Worm (Caenorhabditis elegans) whole organism, late embryonic: ENCODE measurements around the gene tag-307.

Source experiments
- C08G9.2 ChIP-seq: sonication (generic microtip); optimal IDR thresholded peaks from 2 replicates; lab custom pipeline; 2016; ENCODE audit warnings: mild to moderate bottlenecking, missing genetic modification characterization, moderate library complexity, missing compliant biosample characterization
- C38D4.7 ChIP-seq: fragments of 200-800 bp; sonication (Bioruptor generic); optimal IDR thresholded peaks from 2 replicates; lab custom pipeline; 2018; ENCODE audit warnings: mild to moderate bottlenecking, missing genetic modification characterization, moderate library complexity, missing compliant biosample characterization
- K02D7.2 ChIP-seq: sonication (generic microtip); optimal IDR thresholded peaks from 2 replicates; lab custom pipeline; 2017; ENCODE audit warnings: mild to moderate bottlenecking, missing genetic modification characterization, missing compliant biosample characterization
- K09A11.1 ChIP-seq: sonication (generic microtip); optimal IDR thresholded peaks from 2 replicates; lab custom pipeline; 2017; ENCODE audit warnings: antibody characterized with exemption, mild to moderate bottlenecking, missing genetic modification characterization, missing compliant biosample characterization; ENCODE audit not compliant: insufficient read depth
- Y22D7AL.16 ChIP-seq: sonication (generic microtip); optimal IDR thresholded peaks from 2 replicates; lab custom pipeline; 2016; ENCODE audit warnings: missing genetic modification characterization, missing compliant biosample characterization
- ama-1 ChIP-seq: fragments of 150-350 bp; optimal IDR thresholded peaks from 2 replicates; lab custom pipeline; 2014
- ceh-14 ChIP-seq: sonication (generic microtip); optimal IDR thresholded peaks from 2 replicates; lab custom pipeline; 2016; ENCODE audit warnings: missing genotype, missing genetic modification characterization, missing compliant biosample characterization
- ceh-2 ChIP-seq: sonication (generic microtip); optimal IDR thresholded peaks from 2 replicates; lab custom pipeline; 2016; ENCODE audit warnings: missing genotype, missing genetic modification characterization, missing compliant biosample characterization
- ceh-24 ChIP-seq: sonication (generic microtip); optimal IDR thresholded peaks from 2 replicates; lab custom pipeline; 2016; ENCODE audit warnings: mild to moderate bottlenecking, missing genetic modification characterization, missing compliant biosample characterization
- ceh-31 ChIP-seq: sonication (generic microtip); optimal IDR thresholded peaks from 2 replicates; lab custom pipeline; 2016; ENCODE audit warnings: missing genetic modification characterization, missing compliant biosample characterization
- ceh-45 ChIP-seq: fragments of 200-800 bp; sonication (Bioruptor generic); IDR thresholded peaks from 2 replicates; pipeline ENCODE4 v1.3.6; 2022; ENCODE audit warnings: missing genetic modification reagents, missing genetic modification characterization, missing compliant biosample characterization
- ceh-48 ChIP-seq: sonication (generic microtip); optimal IDR thresholded peaks from 2 replicates; lab custom pipeline; 2016; ENCODE audit warnings: missing genetic modification characterization, inconsistent platforms, missing compliant biosample characterization
- ceh-6 ChIP-seq: fragments of 200-800 bp; sonication (Bioruptor generic); optimal IDR thresholded peaks from 2 replicates; lab custom pipeline; 2018; ENCODE audit warnings: mild to moderate bottlenecking, missing genetic modification characterization, missing compliant biosample characterization
- elt-2 ChIP-seq: sonication (generic microtip); optimal IDR thresholded peaks from 2 replicates; lab custom pipeline; 2016; ENCODE audit warnings: missing genetic modification reagents, missing genetic modification characterization, missing compliant biosample characterization
- eyg-1 ChIP-seq: sonication (generic microtip); optimal IDR thresholded peaks from 2 replicates; lab custom pipeline; 2016; ENCODE audit warnings: missing genotype, missing genetic modification characterization, missing compliant biosample characterization
- fax-1 ChIP-seq: sonication (generic microtip); optimal IDR thresholded peaks from 2 replicates; lab custom pipeline; 2016; ENCODE audit warnings: missing genotype, missing genetic modification characterization, missing compliant biosample characterization
- fkh-10 ChIP-seq: fragments of 150-350 bp; optimal IDR thresholded peaks from 2 replicates; lab custom pipeline; 2014; ENCODE audit warnings: missing biosample characterization, missing genetic modification reagents, missing genetic modification characterization
- fkh-6 ChIP-seq: sonication (generic microtip); optimal IDR thresholded peaks from 2 replicates; lab custom pipeline; 2016; ENCODE audit warnings: missing genetic modification characterization, missing compliant biosample characterization
- hlh-13 ChIP-seq: fragments of 200-800 bp; sonication (Bioruptor generic); optimal IDR thresholded peaks from 2 replicates; lab custom pipeline; 2018; ENCODE audit warnings: mild to moderate bottlenecking, missing genetic modification characterization, missing compliant biosample characterization
- hlh-15 ChIP-seq: sonication (generic microtip); optimal IDR thresholded peaks from 2 replicates; lab custom pipeline; 2016; ENCODE audit warnings: missing genetic modification characterization, missing compliant biosample characterization
- hlh-30 ChIP-seq: sonication (generic microtip); optimal IDR thresholded peaks from 2 replicates; lab custom pipeline; 2017; ENCODE audit warnings: antibody characterized with exemption, missing genetic modification characterization, missing compliant biosample characterization; ENCODE audit not compliant: insufficient read depth
- lin-11 ChIP-seq: fragments of 200-800 bp; sonication (Bioruptor generic); optimal IDR thresholded peaks from 2 replicates; lab custom pipeline; 2018; ENCODE audit warnings: mild to moderate bottlenecking, missing genetic modification characterization, missing compliant biosample characterization
- madf-2 ChIP-seq: sonication (generic microtip); optimal IDR thresholded peaks from 2 replicates; lab custom pipeline; 2017; ENCODE audit warnings: missing genetic modification characterization, missing compliant biosample characterization
- nfya-1 ChIP-seq: sonication (generic microtip); optimal IDR thresholded peaks from 2 replicates; lab custom pipeline; 2017; ENCODE audit warnings: missing genetic modification characterization, mild to moderate bottlenecking, missing compliant biosample characterization, antibody characterized with exemption, moderate library complexity
- nhr-11 ChIP-seq: fragments of 150-350 bp; optimal IDR thresholded peaks from 2 replicates; lab custom pipeline; 2014; ENCODE audit warnings: missing biosample characterization, missing genetic modification characterization
- nhr-232 ChIP-seq: sonication (generic microtip); optimal IDR thresholded peaks from 2 replicates; lab custom pipeline; 2016; ENCODE audit warnings: missing genetic modification characterization, missing compliant biosample characterization
- odd-2 ChIP-seq: sonication (generic microtip); optimal IDR thresholded peaks from 2 replicates; lab custom pipeline; 2017; ENCODE audit warnings: antibody characterized with exemption, mild to moderate bottlenecking, missing genetic modification characterization, missing compliant biosample characterization
- pag-3 ChIP-seq: sonication (generic microtip); optimal IDR thresholded peaks from 2 replicates; lab custom pipeline; 2016; ENCODE audit warnings: missing compliant biosample characterization, missing genetic modification characterization, borderline replicate concordance
- pat-9 ChIP-seq: fragments of 200-800 bp; sonication (Bioruptor generic); optimal IDR thresholded peaks from 2 replicates; lab custom pipeline; 2018; ENCODE audit warnings: mild to moderate bottlenecking, missing genetic modification characterization, moderate library complexity, missing compliant biosample characterization
- pha-2 ChIP-seq: sonication (generic microtip); optimal IDR thresholded peaks from 2 replicates; lab custom pipeline; 2017; ENCODE audit warnings: mild to moderate bottlenecking, missing genetic modification characterization, missing compliant biosample characterization
- pros-1 ChIP-seq: fragments of 150-350 bp; optimal IDR thresholded peaks from 2 replicates; lab custom pipeline; 2014; ENCODE audit warnings: missing biosample characterization, missing genetic modification reagents, missing genetic modification characterization
- ref-2 ChIP-seq: sonication (generic microtip); optimal IDR thresholded peaks from 2 replicates; lab custom pipeline; 2016; ENCODE audit warnings: missing genetic modification characterization, missing compliant biosample characterization
- sdc-2 ChIP-seq: sonication (generic microtip); optimal IDR thresholded peaks from 2 replicates; lab custom pipeline; 2016; ENCODE audit warnings: missing genotype, missing genetic modification characterization, missing compliant biosample characterization
- sox-4 ChIP-seq: sonication (generic microtip); optimal IDR thresholded peaks from 2 replicates; lab custom pipeline; 2017; ENCODE audit warnings: mild to moderate bottlenecking, missing genetic modification characterization, inconsistent platforms, missing compliant biosample characterization
- tbx-7 ChIP-seq: sonication (generic microtip); optimal IDR thresholded peaks from 2 replicates; lab custom pipeline; 2016; ENCODE audit warnings: missing genotype, missing genetic modification characterization, missing compliant biosample characterization
- ttx-3 ChIP-seq: sonication (generic microtip); optimal IDR thresholded peaks from 2 replicates; lab custom pipeline; 2016; ENCODE audit warnings: missing genetic modification reagents, missing genetic modification characterization, missing compliant biosample characterization
- unc-42 ChIP-seq: sonication (generic microtip); optimal IDR thresholded peaks from 2 replicates; lab custom pipeline; 2016; ENCODE audit warnings: missing genotype, missing genetic modification characterization, missing compliant biosample characterization
- unc-86 ChIP-seq: sonication (generic microtip); optimal IDR thresholded peaks from 2 replicates; lab custom pipeline; 2016; ENCODE audit warnings: missing genetic modification characterization, missing compliant biosample characterization

tag-307 gene

ce11 chrIII:7891573-7892306 lies 34.7 kb upstream of the tag-307 start, which contains the start of the genes ZK688.5 and fahd-1 (continued):
- TF ChIP-seq odd-2 (no peak), nfya-1 (tag; lab: Kevin White, UChicago) (peak; percentile 91), fkh-10 (GFP tag; lab: Kevin White, UChicago) (no peak), ceh-14 (peak; percentile 36), lin-11 (tag; lab: Kevin White, UChicago) (no peak), ceh-6 (no peak), ceh-48 (tag; lab: Kevin White, UChicago) (no peak), Y22D7AL.16 (tag; lab: Kevin White, UChicago) (no peak), nhr-11 (tag; lab: Kevin White, UChicago) (no peak), madf-2 (no peak), unc-86 (no peak), hlh-30 (tag; lab: Kevin White, UChicago) (peak; percentile 61), hlh-15 (tag; lab: Kevin White, UChicago) (no peak), K02D7.2 (tag; lab: Kevin White, UChicago) (no peak), sdc-2 (tag; lab: Kevin White, UChicago) (no peak), pag-3 (no peak), sox-4 (no peak), hlh-13 (GFP tag; lab: Kevin White, UChicago) (no peak), C08G9.2 (tag; lab: Kevin White, UChicago) (no peak), nhr-232 (tag; lab: Kevin White, UChicago) (no peak), fkh-6 (no peak), ceh-2 (tag; lab: Kevin White, UChicago) (peak; percentile 31), K09A11.1 (no peak), eyg-1 (no peak), tbx-7 (tag; lab: Kevin White, UChicago) (no peak), pat-9 (tag; lab: Kevin White, UChicago) (no peak), ttx-3 (tag; lab: Kevin White, UChicago) (no peak), pros-1 (tag; lab: Kevin White, UChicago) (no peak), pha-2 (tag; lab: Kevin White, UChicago) (no peak)

- TF ChIP-seq ceh-2 (tag; lab: Kevin White, UChicago) (no peak), ceh-31 (tag; lab: Kevin White, UChicago) (no peak), hlh-13 (GFP tag; lab: Kevin White, UChicago) (no peak), ceh-45 (GFP tag; lab: Robert Waterston, UW) (no peak), madf-2 (no peak), sox-4 (no peak), ref-2 (tag; lab: Kevin White, UChicago) (no peak), fax-1 (no peak)
Observed at ce11 chrIII:7889036-7889435, 32.0 kb upstream of the tag-307 start.

ce11 chrIII:7884863-7885262 lies 27.8 kb upstream of the tag-307 start, which contains the start of gene ZK688.11:
ZK688.11 (minus strand) TSS chrIII:7884963.
- TF ChIP-seq unc-42 (tag; lab: Kevin White, UChicago), result no peak
- TF ChIP-seq C38D4.7 (GFP tag; lab: Kevin White, UChicago), result no peak
- TF ChIP-seq unc-86, result no peak
- no peak for TF ChIP-seq hlh-13 (GFP tag; lab: Kevin White, UChicago)
- TF ChIP-seq elt-2 (tag; lab: Kevin White, UChicago), result no peak
- TF ChIP-seq ceh-24 (tag; lab: Kevin White, UChicago), result no peak
- TF ChIP-seq ama-1 (lab: Kevin White, UChicago), result no peak
- TF ChIP-seq lin-11 (tag; lab: Kevin White, UChicago), result no peak
- no peak for TF ChIP-seq tbx-7 (tag; lab: Kevin White, UChicago)
- TF ChIP-seq pat-9 (tag; lab: Kevin White, UChicago), result no peak
